Worm (Caenorhabditis elegans): ENCODE data around the gene C47G2.4.

DNA sequence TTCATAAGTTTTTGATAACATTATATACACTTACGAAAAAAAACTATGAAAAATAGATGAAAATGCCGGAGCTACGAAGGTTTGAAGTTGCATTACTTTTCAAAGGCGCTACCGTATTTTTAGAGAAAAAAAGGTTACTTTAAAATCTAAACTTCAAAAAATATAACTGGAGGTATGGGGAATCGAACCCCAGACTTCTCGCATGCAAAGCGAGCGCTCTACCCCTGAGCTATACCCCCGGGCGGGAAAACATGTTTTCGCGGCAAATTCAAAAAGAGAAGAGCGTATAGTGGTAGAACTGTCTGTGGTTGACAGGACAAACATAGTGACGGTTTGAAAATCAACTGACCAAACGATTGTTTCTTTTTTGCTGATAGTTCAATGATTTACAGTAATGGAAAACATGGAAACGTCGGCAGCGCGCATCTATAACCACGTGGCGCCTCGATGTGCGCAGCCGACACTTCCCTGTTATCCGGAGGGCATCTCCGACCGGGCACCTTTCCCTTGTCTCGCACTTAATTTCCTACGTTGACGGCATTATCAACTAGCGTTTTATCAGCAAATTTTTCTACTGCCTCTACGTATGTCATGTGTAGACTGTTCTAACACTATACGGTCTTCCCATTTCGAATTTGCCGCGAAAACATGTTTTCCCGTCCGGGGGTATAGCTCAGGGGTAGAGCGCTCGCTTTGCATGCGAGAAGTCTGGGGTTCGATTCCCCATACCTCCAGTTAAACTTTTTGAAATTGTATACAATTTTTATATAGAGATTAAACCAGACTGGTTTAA is 40.6 kb upstream of the C47G2.4 start:
- no peak for TF ChIP-seq sptf-1 (tag; optimal IDR thresholded peaks at IDR 0.05)
- TF ChIP-seq snpc-4 (tag; optimal IDR thresholded peaks at IDR 0.05) = no peak
- no peak for TF ChIP-seq pha-4 (tag; optimal IDR thresholded peaks at IDR 0.05)
- TF ChIP-seq ztf-11 (tag; optimal IDR thresholded peaks at IDR 0.05) = no peak
- no peak for TF ChIP-seq nhr-28 (tag; optimal IDR thresholded peaks at IDR 0.05)
- TF ChIP-seq lin-13 (tag; optimal IDR thresholded peaks at IDR 0.05) = no peak

Data from whole organism, mixed stage, embryonic.